Worm (Caenorhabditis elegans) whole organism, mixed stage, embryonic: ENCODE data around the gene B0222.5.

ENCODE experiments used
- blmp-1 ChIP-seq: fragments of 150-350 bp; optimal IDR thresholded peaks from 2 replicates; lab custom pipeline; 2014; ENCODE audit warnings: missing biosample characterization, missing genetic modification characterization
- ceh-83 ChIP-seq: fragments of 200-800 bp; sonication (Bioruptor generic); optimal IDR thresholded peaks from 2 replicates; lab custom pipeline; 2018; ENCODE audit warnings: mild to moderate bottlenecking, missing genetic modification characterization, missing compliant biosample characterization
- ces-1 ChIP-seq: fragments of 150-350 bp; optimal IDR thresholded peaks from 2 replicates; lab custom pipeline; 2014; ENCODE audit warnings: missing biosample characterization, missing genetic modification reagents, missing genetic modification characterization
- lin-13 ChIP-seq: fragments of 150-350 bp; optimal IDR thresholded peaks from 2 replicates; lab custom pipeline; 2014; ENCODE audit warnings: missing biosample characterization, missing genetic modification characterization
- nhr-28 ChIP-seq: fragments of 150-350 bp; optimal IDR thresholded peaks from 2 replicates; lab custom pipeline; 2014; ENCODE audit warnings: missing biosample characterization, missing genetic modification characterization
- pha-4 ChIP-seq: fragments of 150-350 bp; optimal IDR thresholded peaks from 2 replicates; lab custom pipeline; 2018; ENCODE audit warnings: missing biosample characterization, missing genetic modification reagents, missing genetic modification characterization
- tbx-8 ChIP-seq: fragments of 200-800 bp; sonication (Bioruptor generic); optimal IDR thresholded peaks from 2 replicates; lab custom pipeline; 2018; ENCODE audit warnings: mild to moderate bottlenecking, missing genetic modification characterization, moderate library complexity, missing compliant biosample characterization
- unc-120 ChIP-seq: sonication (generic microtip); optimal IDR thresholded peaks from 2 replicates; lab custom pipeline; 2017; ENCODE audit warnings: missing genetic modification characterization, missing compliant biosample characterization; ENCODE audit not compliant: poor library complexity, severe bottlenecking
- unc-62 ChIP-seq: fragments of 150-350 bp; optimal IDR thresholded peaks from 2 replicates; lab custom pipeline; 2014; ENCODE audit warnings: missing biosample characterization, missing genetic modification reagents, missing genetic modification characterization
- ztf-11 ChIP-seq: fragments of 150-350 bp; optimal IDR thresholded peaks from 2 replicates; lab custom pipeline; 2014; ENCODE audit warnings: missing biosample characterization, missing genetic modification characterization

DNA sequence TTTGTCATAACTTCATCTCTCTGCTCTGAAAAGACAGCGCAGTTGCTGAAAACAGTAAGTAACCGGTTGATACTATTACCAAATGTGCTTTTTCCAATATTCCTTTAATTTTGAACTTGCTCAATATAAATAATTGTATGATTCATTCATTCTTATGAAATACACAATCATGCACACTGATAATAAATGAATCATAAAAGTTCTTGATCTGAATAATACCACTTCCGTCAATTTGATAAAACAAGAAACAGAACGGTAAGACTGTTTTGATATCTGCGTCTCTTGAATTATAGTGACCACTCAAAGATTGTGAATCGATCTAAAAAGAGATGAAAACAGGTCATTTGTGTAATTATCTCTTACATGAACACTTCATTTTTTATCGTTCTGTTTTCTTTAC lies 28.4 kb downstream of the B0222.5 start, which contains the start of gene F21C10.4:
- TF ChIP-seq unc-62 (GFP tag; lab: Kevin White, UChicago): no peak
- no peak for TF ChIP-seq lin-13
- TF ChIP-seq ztf-11 (tag; lab: Kevin White, UChicago): no peak
- no peak for TF ChIP-seq ceh-83
- no peak for TF ChIP-seq unc-120 (tag; lab: Kevin White, UChicago)
- no peak for TF ChIP-seq nhr-28 (tag; lab: Kevin White, UChicago)
- TF ChIP-seq ces-1 (GFP tag; lab: Kevin White, UChicago): no peak
- no peak for TF ChIP-seq tbx-8 (GFP tag; lab: Kevin White, UChicago)
- TF ChIP-seq pha-4 (tag; lab: Kevin White, UChicago): no peak
- no peak for TF ChIP-seq blmp-1 (tag; lab: Kevin White, UChicago)
